Fruit fly (Drosophila melanogaster): ENCODE results near the gene dco.
A peak's percentile ranks its signal among the peaks of the same experiment; 100 is the strongest.

Gene dco

DNA sequence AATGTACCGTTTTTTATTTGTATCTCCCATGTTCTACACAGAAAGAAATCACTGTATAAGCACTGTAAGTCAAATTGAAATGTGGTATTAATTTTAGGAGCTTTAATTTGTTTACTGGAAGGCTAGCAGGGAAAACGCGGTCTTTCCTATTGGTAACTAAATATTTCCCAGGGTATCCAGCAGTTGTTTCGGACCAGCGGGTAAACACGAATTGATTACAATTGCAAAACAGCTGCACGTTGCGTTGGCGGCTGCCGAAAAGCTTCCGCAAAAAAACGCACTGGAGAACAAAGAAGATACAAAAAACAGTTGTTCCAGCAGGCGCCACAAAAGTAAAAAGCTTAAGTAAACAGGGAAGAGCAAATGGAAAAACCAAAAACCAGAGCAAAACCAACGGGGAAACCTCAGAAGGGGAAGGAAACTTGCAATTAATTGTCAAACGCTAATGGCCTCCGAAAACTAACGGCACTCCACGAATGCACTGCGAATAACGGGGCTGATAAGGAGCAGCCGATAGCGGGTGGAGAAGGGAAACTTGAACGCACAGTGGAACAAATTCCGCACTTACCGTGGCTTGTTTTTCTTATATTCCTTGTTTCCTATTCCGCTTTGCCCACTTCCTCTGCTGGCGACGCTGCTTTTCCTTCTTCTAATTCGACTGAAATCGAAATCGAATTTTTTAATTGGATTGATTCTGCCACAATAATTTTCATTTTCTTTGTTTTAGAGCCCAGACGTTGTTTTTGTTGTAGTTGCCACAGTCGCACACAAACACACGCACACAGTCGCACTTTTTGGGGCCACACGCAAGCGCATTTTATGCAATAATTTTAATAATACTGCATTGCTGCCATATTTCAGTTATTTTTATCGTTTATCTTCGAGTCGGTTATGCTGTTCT is 953 bp downstream of the dco start (continued):
- peak; percentile 23 for TF ChIP-seq CG9817 (tag; optimal IDR thresholded peaks at IDR 0.05)
- no peak for TF ChIP-seq wek (GFP tag; optimal IDR thresholded peaks at IDR 0.05)
- TF ChIP-seq CG8478 (optimal IDR thresholded peaks at IDR 0.05): no peak
- no peak for TF ChIP-seq insv (GFP tag; optimal IDR thresholded peaks at IDR 0.05)
- TF ChIP-seq Nf-YB (GFP tag; optimal IDR thresholded peaks at IDR 0.05): no peak
- TF ChIP-seq chinmo (GFP tag; IDR thresholded peaks at IDR 0.05; ENCODE audit: partially characterized antibody): no peak
- TF ChIP-seq HHEX (GFP tag; optimal IDR thresholded peaks at IDR 0.05): peak; percentile 60
- TF ChIP-seq Hmr (GFP tag; optimal IDR thresholded peaks at IDR 0.05): peak; percentile 2
- TF ChIP-seq CG6254 (GFP tag; optimal IDR thresholded peaks at IDR 0.05): peak; percentile 14
- peak; percentile 64 for TF ChIP-seq unpg (GFP tag; optimal IDR thresholded peaks at IDR 0.05)
- no peak for TF ChIP-seq ssp (GFP tag; IDR thresholded peaks at IDR 0.05)
- peak; percentile 46; the same call in 1 of the 3 replicates for TF ChIP-seq CG11695 (GFP tag; IDR thresholded peaks at IDR 0.05)
- TF ChIP-seq CG14860 (GFP tag; IDR thresholded peaks at IDR 0.05; ENCODE audit: partially characterized antibody): 0 out of 3 replicates have a peak, but pooled peaks have one; percentile 39
- TF ChIP-seq CG9437 (GFP tag; optimal IDR thresholded peaks at IDR 0.05): no peak
- TF ChIP-seq gsb-n (tag; optimal IDR thresholded peaks at IDR 0.05): peak; percentile 34
- TF ChIP-seq Hmx (GFP tag; optimal IDR thresholded peaks at IDR 0.05): no peak
- TF ChIP-seq CG6654 (GFP tag; optimal IDR thresholded peaks at IDR 0.05): peak; percentile 12
- TF ChIP-seq CG34376 (GFP tag; optimal IDR thresholded peaks at IDR 0.05): no peak
- peak; percentile 20 for TF ChIP-seq shn (GFP tag; optimal IDR thresholded peaks at IDR 0.05)
- no peak for TF ChIP-seq Scr (GFP tag; IDR thresholded peaks at IDR 0.05; ENCODE audit: partially characterized antibody)
- no peak for TF ChIP-seq CG4617 (GFP tag; optimal IDR thresholded peaks at IDR 0.05; ENCODE audit: borderline replicate concordance)
- TF ChIP-seq CG10959 (GFP tag; IDR thresholded peaks at IDR 0.05): no peak
- TF ChIP-seq CHES-1-like (GFP tag; optimal IDR thresholded peaks at IDR 0.05): no peak
- no peak for TF ChIP-seq CG33557 (GFP tag; optimal IDR thresholded peaks at IDR 0.05)
- no peak for TF ChIP-seq CG31365 (tag; optimal IDR thresholded peaks at IDR 0.05)
- no peak for TF ChIP-seq nerfin-1 (tag; optimal IDR thresholded peaks at IDR 0.05)
- TF ChIP-seq stc (GFP tag; IDR thresholded peaks at IDR 0.05): peak; percentile 67
- no peak for TF ChIP-seq tx (GFP tag; optimal IDR thresholded peaks at IDR 0.05)
- peak; percentile 67 for TF ChIP-seq ara (GFP tag; IDR thresholded peaks at IDR 0.05)
- TF ChIP-seq Hand (GFP tag; optimal IDR thresholded peaks at IDR 0.05): no peak
- TF ChIP-seq nmo (GFP tag; optimal IDR thresholded peaks at IDR 0.05): peak; percentile 14
- peak; percentile 21 for TF ChIP-seq fd96Cb (tag; optimal IDR thresholded peaks at IDR 0.05)
- TF ChIP-seq Side (GFP tag; optimal IDR thresholded peaks at IDR 0.05): no peak
- no peak for TF ChIP-seq CG12769 (tag; optimal IDR thresholded peaks at IDR 0.05)
- TF ChIP-seq CG6272 (GFP tag; IDR thresholded peaks at IDR 0.05): peak; percentile 40
- TF ChIP-seq pnt (GFP tag; optimal IDR thresholded peaks at IDR 0.05): no peak
- no peak for TF ChIP-seq CG15011 (GFP tag; optimal IDR thresholded peaks at IDR 0.05)
- peak; percentile 49 for TF ChIP-seq Chrac-16 (GFP tag; optimal IDR thresholded peaks at IDR 0.05)
- TF ChIP-seq lbe (GFP tag; optimal IDR thresholded peaks at IDR 0.05): no peak
- peak; percentile 3 for TF ChIP-seq Abd-B (GFP tag; optimal IDR thresholded peaks at IDR 0.05)
- TF ChIP-seq H15 (GFP tag; IDR thresholded peaks at IDR 0.05): peak; percentile 27; the same call in 1 of the 3 replicates
- TF ChIP-seq CG9215 (GFP tag; IDR thresholded peaks at IDR 0.05): no peak
- TF ChIP-seq sr (GFP tag; IDR thresholded peaks at IDR 0.05): peak; percentile 40; the same call in 1 of the 3 replicates
- peak; percentile 14 for TF ChIP-seq Atf-2 (GFP tag; optimal IDR thresholded peaks at IDR 0.05)
- TF ChIP-seq Antp (GFP tag; optimal IDR thresholded peaks at IDR 0.05): peak; percentile 63
- 0 out of 2 replicates have a peak, but pooled peaks have one; percentile 32 for TF ChIP-seq CG10321 (GFP tag; IDR thresholded peaks at IDR 0.05)
- peak; percentile 43 for TF ChIP-seq CG32532 (GFP tag; IDR thresholded peaks at IDR 0.05)
- no peak for TF ChIP-seq grn (GFP tag; optimal IDR thresholded peaks at IDR 0.05)
- no peak for TF ChIP-seq CG33213 (GFP tag; optimal IDR thresholded peaks at IDR 0.05)
